Fruit fly (Drosophila melanogaster) whole organism, embryonic: ENCODE measurements around the gene CG31883.
A peak's percentile ranks its signal among the peaks of the same experiment; 100 is the strongest.

ENCODE experiments used
- ATbp ChIP-seq: fragments of 200-800 bp; sonication (Bioruptor generic); optimal IDR thresholded peaks from 2 replicates; lab custom pipeline; 2017; ENCODE audit warnings: missing biosample characterization, mild to moderate bottlenecking, missing genetic modification characterization, missing genetic modification reagents
- Aef1 ChIP-seq: fragments of 200-800 bp; sonication (Bioruptor generic); IDR thresholded peaks from 3 replicates; pipeline ENCODE4 v1.3.6; 2022; ENCODE audit warnings: missing biosample characterization, missing genetic modification characterization
- Blimp-1 ChIP-seq: fragments of 200-800 bp; sonication (Bioruptor generic); optimal IDR thresholded peaks from 3 replicates; lab custom pipeline; 2018; ENCODE audit warnings: missing biosample characterization, missing genetic modification characterization, mild to moderate bottlenecking, moderate library complexity, missing genetic modification reagents
- CG16813 ChIP-seq: fragments of 200-800 bp; sonication (Bioruptor generic); IDR thresholded peaks from 3 replicates; pipeline ENCODE4 v1.3.6; 2022; ENCODE audit warnings: missing biosample characterization, missing genetic modification characterization; ENCODE audit not compliant: partially characterized antibody
- CG17359 ChIP-seq: fragments of 200-800 bp; sonication (Bioruptor generic); optimal IDR thresholded peaks from 3 replicates; lab custom pipeline; 2018; ENCODE audit warnings: missing biosample characterization, mild to moderate bottlenecking, missing genetic modification characterization, moderate library complexity
- CG17612 ChIP-seq: fragments of 200-800 bp; sonication (Bioruptor generic); IDR thresholded peaks from 2 replicates; pipeline ENCODE4 v1.3.6; 2022; ENCODE audit warnings: missing biosample characterization, missing genetic modification characterization
- CG1792 ChIP-seq: fragments of 200-800 bp; sonication (Bioruptor generic); optimal IDR thresholded peaks from 2 replicates; lab custom pipeline; 2016; ENCODE audit warnings: missing biosample characterization, missing genetic modification characterization
- CG32532 ChIP-seq: fragments of 200-800 bp; sonication (Bioruptor generic); IDR thresholded peaks from 2 replicates; pipeline ENCODE4 v1.3.6; 2022; ENCODE audit warnings: missing biosample characterization, missing genetic modification characterization
- CG33557 ChIP-seq: fragments of 200-800 bp; sonication (Bioruptor generic); optimal IDR thresholded peaks from 2 replicates; lab custom pipeline; 2019; ENCODE audit warnings: missing biosample characterization, mild to moderate bottlenecking, missing genetic modification characterization, moderate library complexity
- CG34422 ChIP-seq: fragments of 200-800 bp; sonication (Bioruptor generic); IDR thresholded peaks from 3 replicates; pipeline ENCODE4 v1.3.6; 2022; ENCODE audit warnings: missing biosample characterization, missing genetic modification characterization
- CG5953 ChIP-seq: fragments of 200-800 bp; sonication (Bioruptor generic); IDR thresholded peaks from 2 replicates; pipeline ENCODE4 v1.3.6; 2022; ENCODE audit warnings: missing biosample characterization, missing genetic modification characterization
- CG6791 ChIP-seq: fragments of 200-800 bp; sonication (Bioruptor generic); IDR thresholded peaks from 3 replicates; pipeline ENCODE4 v1.3.6; 2022; ENCODE audit warnings: missing biosample characterization, missing genetic modification characterization; ENCODE audit not compliant: partially characterized antibody
- CG9437 ChIP-seq: fragments of 200-800 bp; sonication (Bioruptor generic); optimal IDR thresholded peaks from 2 replicates; lab custom pipeline; 2018; ENCODE audit warnings: missing biosample characterization, mild to moderate bottlenecking, missing genetic modification characterization
- CG9609 ChIP-seq: fragments of 200-800 bp; sonication (Bioruptor generic); optimal IDR thresholded peaks from 3 replicates; lab custom pipeline; 2016; ENCODE audit warnings: missing biosample characterization, missing genetic modification characterization
- CkIIα-i1 ChIP-seq: fragments of 200-800 bp; sonication (Bioruptor generic); IDR thresholded peaks from 2 replicates; pipeline ENCODE4 v1.3.6; 2022; ENCODE audit warnings: missing biosample characterization, missing genetic modification characterization
- D19A ChIP-seq: fragments of 200-800 bp; optimal IDR thresholded peaks from 3 replicates; lab custom pipeline; 2019; ENCODE audit warnings: missing biosample characterization, mild to moderate bottlenecking, missing genetic modification characterization, moderate library complexity
- Eip74EF ChIP-seq, 2 experiments: fragments of 200-800 bp in 1 of 2; fragments of >200 bp in 1 of 2; sonication (Bioruptor generic) in 1 of 2; optimal IDR thresholded peaks; 2 replicates each; lab custom pipeline; 2017 to 2019; ENCODE audit warnings: missing biosample characterization in 2 of 2, missing genetic modification characterization in 2 of 2, mild to moderate bottlenecking in 1 of 2, moderate library complexity in 1 of 2
- Ets65A ChIP-seq: fragments of 200-800 bp; sonication (Bioruptor generic); peaks from one replicate; lab custom pipeline; 2016; ENCODE audit warnings: missing biosample characterization, missing genetic modification characterization
- Ets97D ChIP-seq: fragments of 200-800 bp; sonication (Bioruptor generic); optimal IDR thresholded peaks from 3 replicates; lab custom pipeline; 2016; ENCODE audit warnings: missing biosample characterization, missing genetic modification characterization
- Hr39 ChIP-seq: fragments of >200 bp; optimal IDR thresholded peaks from 2 replicates; lab custom pipeline; 2017
- Med ChIP-seq: fragments of 200-800 bp; sonication (Bioruptor generic); peaks from one replicate; lab custom pipeline; 2016; ENCODE audit warnings: missing biosample characterization, missing genetic modification characterization, mild to moderate bottlenecking, inconsistent platforms, moderate library complexity
- Nf-YA ChIP-seq: fragments of 200-800 bp; sonication (Bioruptor generic); IDR thresholded peaks from 2 replicates; pipeline ENCODE4 v1.3.6; 2022; ENCODE audit warnings: missing biosample characterization, missing genetic modification characterization
- Nf-YB ChIP-seq: fragments of 200-800 bp; sonication (Bioruptor generic); optimal IDR thresholded peaks from 3 replicates; lab custom pipeline; 2019; ENCODE audit warnings: missing biosample characterization, mild to moderate bottlenecking, missing genetic modification characterization, moderate library complexity
- Scr ChIP-seq: fragments of 200-800 bp; sonication (Bioruptor generic); IDR thresholded peaks from 2 replicates; pipeline ENCODE4 v1.3.6; 2022; ENCODE audit warnings: missing biosample characterization, missing genetic modification characterization; ENCODE audit not compliant: partially characterized antibody
- Sox100B ChIP-seq: fragments of 200-800 bp; sonication (Bioruptor generic); optimal IDR thresholded peaks from 3 replicates; lab custom pipeline; 2018; ENCODE audit warnings: missing biosample characterization, mild to moderate bottlenecking, missing genetic modification characterization
- Xrp1 ChIP-seq: fragments of 200-800 bp; sonication (Bioruptor generic); IDR thresholded peaks from 2 replicates; pipeline ENCODE4 v1.3.6; 2022; ENCODE audit warnings: missing biosample characterization, missing genetic modification characterization
- YL-1 ChIP-seq: fragments of 200-800 bp; sonication (Bioruptor generic); optimal IDR thresholded peaks from 3 replicates; lab custom pipeline; 2017; ENCODE audit warnings: missing biosample characterization, mild to moderate bottlenecking, missing genetic modification characterization
- ab ChIP-seq: fragments of 200-800 bp; sonication (Bioruptor generic); optimal IDR thresholded peaks from 2 replicates; lab custom pipeline; 2016; ENCODE audit warnings: missing biosample characterization, missing genetic modification characterization
- amos ChIP-seq: fragments of 200-800 bp; sonication (Bioruptor generic); IDR thresholded peaks from 2 replicates; pipeline ENCODE4 v1.3.6; 2022; ENCODE audit warnings: missing biosample characterization, missing genetic modification characterization; ENCODE audit not compliant: partially characterized antibody
- chn ChIP-seq: fragments of 200-800 bp; sonication (Bioruptor generic); optimal IDR thresholded peaks from 2 replicates; lab custom pipeline; 2016; ENCODE audit warnings: missing biosample characterization, missing genetic modification characterization
- croc ChIP-seq: fragments of 200-800 bp; sonication (Bioruptor generic); conservative IDR thresholded peaks from 3 replicates; pipeline ENCODE4 v1.3.6; 2022; ENCODE audit warnings: missing biosample characterization, missing genetic modification characterization
- crp ChIP-seq, 2 experiments: fragments of 200-800 bp; sonication (Bioruptor generic); optimal IDR thresholded peaks; 2 replicates in 1 of 2; 3 replicates in 1 of 2; lab custom pipeline; 2017; ENCODE audit warnings: missing biosample characterization in 2 of 2, missing genetic modification characterization in 2 of 2, mild to moderate bottlenecking in 1 of 2, moderate library complexity in 1 of 2
- dati ChIP-seq: fragments of 200-800 bp; sonication (Bioruptor generic); IDR thresholded peaks from 2 replicates; pipeline ENCODE4 v1.3.6; 2022; ENCODE audit warnings: missing biosample characterization, missing genetic modification characterization
- disco-r ChIP-seq: fragments of 200-800 bp; sonication (Bioruptor generic); optimal IDR thresholded peaks from 2 replicates; lab custom pipeline; 2016; ENCODE audit warnings: missing biosample characterization, missing genetic modification characterization
- dm ChIP-seq: fragments of 200-800 bp; sonication (Bioruptor generic); optimal IDR thresholded peaks from 3 replicates; lab custom pipeline; 2016; ENCODE audit warnings: missing biosample characterization, missing genetic modification characterization
- hth ChIP-seq: fragments of >200 bp; optimal IDR thresholded peaks from 2 replicates; lab custom pipeline; 2017; ENCODE audit warnings: inconsistent platforms
- knrl ChIP-seq: fragments of 200-800 bp; sonication (Bioruptor generic); IDR thresholded peaks from 3 replicates; pipeline ENCODE4 v1.3.6; 2022; ENCODE audit warnings: missing biosample characterization, missing genetic modification characterization; ENCODE audit not compliant: partially characterized antibody
- nerfin-1 ChIP-seq: fragments of 200-800 bp; sonication (Bioruptor generic); optimal IDR thresholded peaks from 3 replicates; lab custom pipeline; 2019; ENCODE audit warnings: missing biosample characterization, mild to moderate bottlenecking, missing genetic modification characterization, moderate library complexity
- pb ChIP-seq: fragments of 200-800 bp; sonication (Bioruptor generic); optimal IDR thresholded peaks from 3 replicates; lab custom pipeline; 2016; ENCODE audit warnings: missing biosample characterization, missing genetic modification characterization
- pfk ChIP-seq: fragments of 200-800 bp; sonication (Bioruptor generic); optimal IDR thresholded peaks from 2 replicates; lab custom pipeline; 2018; ENCODE audit warnings: missing biosample characterization, mild to moderate bottlenecking, missing genetic modification characterization, moderate library complexity
- pros ChIP-seq: fragments of 200-800 bp; sonication (Bioruptor generic); optimal IDR thresholded peaks from 3 replicates; lab custom pipeline; 2019; ENCODE audit warnings: missing biosample characterization, mild to moderate bottlenecking, missing genetic modification characterization, moderate library complexity
- scrt ChIP-seq: fragments of 200-800 bp; sonication (Bioruptor generic); optimal IDR thresholded peaks from 2 replicates; lab custom pipeline; 2018; ENCODE audit warnings: missing biosample characterization, mild to moderate bottlenecking, missing genetic modification characterization, moderate library complexity
- sens ChIP-seq: fragments of 200-800 bp; sonication (Bioruptor generic); peaks from one replicate; lab custom pipeline; 2016; ENCODE audit warnings: missing biosample characterization, missing genetic modification characterization
- seq ChIP-seq: fragments of 200-800 bp; sonication (Bioruptor generic); IDR thresholded peaks from 2 replicates; pipeline ENCODE4 v1.3.6; 2022; ENCODE audit warnings: missing biosample characterization, missing genetic modification characterization
- shn ChIP-seq: fragments of 200-800 bp; sonication (Bioruptor generic); optimal IDR thresholded peaks from 3 replicates; lab custom pipeline; 2016; ENCODE audit warnings: missing biosample characterization, missing genetic modification characterization
- sima ChIP-seq: fragments of 200-800 bp; sonication (Bioruptor generic); optimal IDR thresholded peaks from 2 replicates; lab custom pipeline; 2016; ENCODE audit warnings: missing biosample characterization, missing genetic modification characterization
- slbo ChIP-seq: fragments of 200-800 bp; sonication (Bioruptor generic); IDR thresholded peaks from 2 replicates; pipeline ENCODE4 v1.3.6; 2022; ENCODE audit warnings: missing biosample characterization, missing genetic modification characterization
- trh ChIP-seq: fragments of 200-800 bp; sonication (Bioruptor generic); optimal IDR thresholded peaks from 2 replicates; lab custom pipeline; 2016; ENCODE audit warnings: missing biosample characterization, missing genetic modification characterization
- twi ChIP-seq: fragments of 200-800 bp; optimal IDR thresholded peaks from 2 replicates; lab custom pipeline; 2019; ENCODE audit warnings: missing biosample characterization, mild to moderate bottlenecking, missing genetic modification characterization, moderate library complexity
- usp ChIP-seq: fragments of >200 bp; optimal IDR thresholded peaks from 2 replicates; lab custom pipeline; 2017; ENCODE audit warnings: missing biosample characterization, missing genetic modification characterization
- vfl ChIP-seq: fragments of 200-800 bp; sonication (Bioruptor generic); optimal IDR thresholded peaks from 2 replicates; lab custom pipeline; 2016; ENCODE audit warnings: missing biosample characterization, missing genetic modification characterization

Gene CG31883

dm6 chr2L:9576269-9576933 lies 48.1 kb downstream of the CG31883 start, which contains the start of gene Mtpalpha (continued):
- TF ChIP-seq knrl (peak; percentile 44; the same call in 1 of the 3 replicates), CG17359 (peak; percentile 7), CG9609 (GFP tag; lab: Kevin White, UChicago) (peak; percentile 13), CG32532 (peak; percentile 71), CG6791 (peak; percentile 63; the same call in 2 of the 3 replicates), ATbp (GFP tag; lab: Kevin White, UChicago) (no peak), vfl (GFP tag; lab: Kevin White, UChicago) (no peak), Nf-YB (peak; percentile 31), disco-r (GFP tag; lab: Kevin White, UChicago) (no peak), Blimp-1 (peak; percentile 64), usp (GFP tag; lab: Kevin White, UChicago) (no peak), CG1792 (GFP tag; lab: Kevin White, UChicago) (no peak), scrt (peak; percentile 99), Ets65A (GFP tag; lab: Kevin White, UChicago) (peak; percentile 58), Hr39 (lab: Kevin White, UChicago) (no peak), slbo (peak; percentile 63; the same call in 1 of the 2 replicates), trh (GFP tag; lab: Kevin White, UChicago) (no peak), dm (GFP tag; lab: Kevin White, UChicago) (no peak), D19A (tag; lab: Kevin White, UChicago) (no peak), Eip74EF (GFP tag; optimal IDR thresholded peaks at IDR 0.05; lab: Kevin White, UChicago) (peak in 1 of 2 experiments; percentile 4), dati (GFP tag; lab: Robert Waterston, UW) (no peak), CG34422 (GFP tag; lab: Robert Waterston, UW) (peak; percentile 76), CG17612 (GFP tag; lab: Robert Waterston, UW) (no peak), crp (GFP tag; optimal IDR thresholded peaks at IDR 0.05; lab: Kevin White, UChicago) (no peak), CG9437 (no peak), sens (GFP tag; lab: Kevin White, UChicago) (peak; percentile 89), seq (no peak), CG16813 (GFP tag; lab: Robert Waterston, UW) (no peak), CG33557 (no peak), nerfin-1 (tag; lab: Kevin White, UChicago) (peak; percentile 16), Scr (GFP tag; lab: Robert Waterston, UW) (no peak), CG5953 (GFP tag; lab: Robert Waterston, UW) (no peak), Med (GFP tag; lab: Kevin White, UChicago) (peak; percentile 89), pros (no peak), YL-1 (peak; percentile 67), Sox100B (GFP tag; lab: Kevin White, UChicago) (peak; percentile 8), pfk (GFP tag; lab: Kevin White, UChicago) (no peak), Ets97D (peak; percentile 67), pb (no peak), ab (no peak), Xrp1 (no peak), chn (no peak), sima (GFP tag; lab: Kevin White, UChicago) (no peak), amos (GFP tag; lab: Robert Waterston, UW) (no peak), Nf-YA (GFP tag; lab: Robert Waterston, UW) (no peak), twi (tag; lab: Kevin White, UChicago) (no peak), Aef1 (no peak; the same call in 2 of the 3 replicates), shn (GFP tag; lab: Kevin White, UChicago) (no peak), hth (lab: Kevin White, UChicago) (no peak), croc (no peak), CkIIα-i1 (GFP tag; lab: Robert Waterston, UW) (no peak)
